Worm (Caenorhabditis elegans) whole organism, mixed stage, embryonic: ENCODE results near the gene nlp-18.
A peak's percentile ranks its signal among the peaks of the same experiment; 100 is the strongest.

Experiments
- M03D4.4 ChIP-seq: sonication (generic microtip); optimal IDR thresholded peaks from 2 replicates; lab custom pipeline; 2017; ENCODE audit warnings: mild to moderate bottlenecking, missing genetic modification characterization, missing compliant biosample characterization
- bed-3 ChIP-seq: fragments of 200-800 bp; sonication (Bioruptor generic); optimal IDR thresholded peaks from 3 replicates; lab custom pipeline; 2018; ENCODE audit warnings: mild to moderate bottlenecking, missing genetic modification characterization, moderate library complexity, missing compliant biosample characterization
- blmp-1 ChIP-seq: fragments of 150-350 bp; optimal IDR thresholded peaks from 2 replicates; lab custom pipeline; 2014; ENCODE audit warnings: missing biosample characterization, missing genetic modification characterization
- ceh-39 ChIP-seq: fragments of 150-350 bp; optimal IDR thresholded peaks from 2 replicates; lab custom pipeline; 2014; ENCODE audit warnings: missing biosample characterization, missing genetic modification characterization
- ceh-43 ChIP-seq: fragments of 200-800 bp; sonication (Bioruptor generic); optimal IDR thresholded peaks from 2 replicates; lab custom pipeline; 2018; ENCODE audit warnings: mild to moderate bottlenecking, missing genetic modification characterization, moderate library complexity, missing compliant biosample characterization
- ceh-83 ChIP-seq: fragments of 200-800 bp; sonication (Bioruptor generic); optimal IDR thresholded peaks from 2 replicates; lab custom pipeline; 2018; ENCODE audit warnings: mild to moderate bottlenecking, missing genetic modification characterization, missing compliant biosample characterization
- ces-1 ChIP-seq: fragments of 150-350 bp; optimal IDR thresholded peaks from 2 replicates; lab custom pipeline; 2014; ENCODE audit warnings: missing biosample characterization, missing genetic modification reagents, missing genetic modification characterization
- cnd-1 ChIP-seq: fragments of 200-800 bp; sonication (Bioruptor generic); optimal IDR thresholded peaks from 2 replicates; lab custom pipeline; 2018; ENCODE audit warnings: mild to moderate bottlenecking, missing genetic modification characterization, missing compliant biosample characterization
- drap-1 ChIP-seq: fragments of 200-800 bp; sonication (Bioruptor generic); optimal IDR thresholded peaks from 3 replicates; lab custom pipeline; 2018; ENCODE audit warnings: mild to moderate bottlenecking, missing genetic modification characterization, missing compliant biosample characterization
- elt-1 ChIP-seq: sonication (generic microtip); optimal IDR thresholded peaks from 2 replicates; lab custom pipeline; 2017; ENCODE audit warnings: missing genetic modification characterization, mild to moderate bottlenecking, missing compliant biosample characterization, antibody characterized with exemption, moderate library complexity, borderline replicate concordance; ENCODE audit not compliant: insufficient read depth
- elt-3 ChIP-seq: fragments of 150-350 bp; optimal IDR thresholded peaks from 2 replicates; lab custom pipeline; 2014; ENCODE audit warnings: missing biosample characterization, missing genetic modification characterization
- flh-1 ChIP-seq: fragments of 200-800 bp; sonication (Bioruptor generic); optimal IDR thresholded peaks from 2 replicates; lab custom pipeline; 2018; ENCODE audit warnings: mild to moderate bottlenecking, missing genetic modification characterization, moderate library complexity, missing compliant biosample characterization
- ham-2 ChIP-seq: fragments of 200-800 bp; sonication (Bioruptor generic); optimal IDR thresholded peaks from 2 replicates; lab custom pipeline; 2018; ENCODE audit warnings: mild to moderate bottlenecking, missing genetic modification characterization, missing compliant biosample characterization
- hlh-1 ChIP-seq: fragments of 150-350 bp; optimal IDR thresholded peaks from 2 replicates; lab custom pipeline; 2014; ENCODE audit warnings: missing biosample characterization, missing genetic modification reagents, missing genetic modification characterization
- lin-13 ChIP-seq: fragments of 150-350 bp; optimal IDR thresholded peaks from 2 replicates; lab custom pipeline; 2014; ENCODE audit warnings: missing biosample characterization, missing genetic modification characterization
- lin-32 ChIP-seq: fragments of 200-800 bp; sonication (Bioruptor generic); optimal IDR thresholded peaks from 2 replicates; lab custom pipeline; 2018; ENCODE audit warnings: mild to moderate bottlenecking, missing genetic modification characterization, missing compliant biosample characterization
- lsy-2 ChIP-seq: fragments of 150-350 bp; optimal IDR thresholded peaks from 2 replicates; lab custom pipeline; 2014; ENCODE audit warnings: missing biosample characterization, missing genetic modification characterization
- mab-5 ChIP-seq: fragments of 150-350 bp; optimal IDR thresholded peaks from 2 replicates; lab custom pipeline; 2014; ENCODE audit warnings: missing biosample characterization, missing genetic modification characterization
- mep-1 ChIP-seq: fragments of 150-350 bp; optimal IDR thresholded peaks from 2 replicates; lab custom pipeline; 2017; ENCODE audit warnings: missing biosample characterization, missing genetic modification reagents, missing genetic modification characterization, inconsistent platforms
- mls-2 ChIP-seq: sonication (generic microtip); optimal IDR thresholded peaks from 2 replicates; lab custom pipeline; 2016; ENCODE audit warnings: mild to moderate bottlenecking, missing genetic modification characterization, moderate library complexity, missing compliant biosample characterization
- nhr-12 ChIP-seq: fragments of 150-350 bp; optimal IDR thresholded peaks from 2 replicates; lab custom pipeline; 2014; ENCODE audit warnings: missing biosample characterization, missing genetic modification characterization
- nhr-2 ChIP-seq: fragments of 150-350 bp; optimal IDR thresholded peaks from 2 replicates; lab custom pipeline; 2014; ENCODE audit warnings: missing biosample characterization, missing genetic modification characterization
- nhr-237 ChIP-seq: fragments of 150-350 bp; optimal IDR thresholded peaks from 2 replicates; lab custom pipeline; 2014; ENCODE audit warnings: missing biosample characterization, missing genetic modification characterization
- nhr-28 ChIP-seq: fragments of 150-350 bp; optimal IDR thresholded peaks from 2 replicates; lab custom pipeline; 2014; ENCODE audit warnings: missing biosample characterization, missing genetic modification characterization
- nhr-76 ChIP-seq: sonication (generic microtip); optimal IDR thresholded peaks from 2 replicates; lab custom pipeline; 2017; ENCODE audit warnings: missing biosample characterization, missing genetic modification characterization
- pha-4 ChIP-seq: fragments of 150-350 bp; optimal IDR thresholded peaks from 2 replicates; lab custom pipeline; 2018; ENCODE audit warnings: missing biosample characterization, missing genetic modification reagents, missing genetic modification characterization
- sem-2 ChIP-seq: fragments of 200-800 bp; sonication (Bioruptor generic); optimal IDR thresholded peaks from 2 replicates; lab custom pipeline; 2018; ENCODE audit warnings: mild to moderate bottlenecking, missing genetic modification characterization, missing compliant biosample characterization
- sptf-1 ChIP-seq: sonication (generic microtip); optimal IDR thresholded peaks from 2 replicates; lab custom pipeline; 2017; ENCODE audit warnings: mild to moderate bottlenecking, missing genetic modification characterization, moderate library complexity, missing compliant biosample characterization
- tbx-8 ChIP-seq: fragments of 200-800 bp; sonication (Bioruptor generic); optimal IDR thresholded peaks from 2 replicates; lab custom pipeline; 2018; ENCODE audit warnings: mild to moderate bottlenecking, missing genetic modification characterization, moderate library complexity, missing compliant biosample characterization
- unc-120 ChIP-seq: sonication (generic microtip); optimal IDR thresholded peaks from 2 replicates; lab custom pipeline; 2017; ENCODE audit warnings: missing genetic modification characterization, missing compliant biosample characterization; ENCODE audit not compliant: poor library complexity, severe bottlenecking
- unc-39 ChIP-seq: fragments of 150-350 bp; optimal IDR thresholded peaks from 2 replicates; lab custom pipeline; 2014; ENCODE audit warnings: missing biosample characterization, missing genetic modification characterization
- unc-62 ChIP-seq: fragments of 150-350 bp; optimal IDR thresholded peaks from 2 replicates; lab custom pipeline; 2014; ENCODE audit warnings: missing biosample characterization, missing genetic modification reagents, missing genetic modification characterization
- zip-8 ChIP-seq: fragments of 150-350 bp; optimal IDR thresholded peaks from 2 replicates; lab custom pipeline; 2014; ENCODE audit warnings: missing biosample characterization, missing genetic modification characterization
- ztf-11 ChIP-seq: fragments of 150-350 bp; optimal IDR thresholded peaks from 2 replicates; lab custom pipeline; 2014; ENCODE audit warnings: missing biosample characterization, missing genetic modification characterization

nlp-18 gene

DNA sequence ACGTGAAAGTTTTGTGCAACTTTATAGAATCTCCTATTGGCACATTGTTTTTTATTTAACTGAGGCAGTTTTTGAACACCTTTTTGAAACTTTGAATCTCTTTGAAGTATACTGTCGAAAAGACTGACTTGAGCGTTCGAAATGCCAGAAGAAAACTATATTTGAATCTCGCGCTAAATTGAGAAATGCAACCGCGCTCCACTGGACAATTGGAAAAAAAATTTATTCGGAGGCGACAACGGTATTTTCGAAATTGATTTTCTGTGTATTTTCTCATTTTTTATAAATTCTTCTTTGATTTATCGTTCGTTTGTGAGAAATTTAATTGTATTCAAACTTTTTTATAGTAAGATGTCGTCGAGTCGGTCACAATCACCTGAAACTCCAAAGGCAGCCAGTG, 8.2 kb downstream of the nlp-18 start, which contains the start of gene let-858:
Gene let-858, plus strand, starts transcription at position 348 of the 400 bp plus-strand sequence.
- TF ChIP-seq lin-32 (GFP tag; lab: Kevin White, UChicago) (no peak), zip-8 (tag; lab: Kevin White, UChicago) (no peak), elt-1 (tag; lab: Kevin White, UChicago) (no peak), lsy-2 (tag; lab: Kevin White, UChicago) (peak; percentile 67), ces-1 (GFP tag; lab: Kevin White, UChicago) (peak; percentile 51), blmp-1 (tag; lab: Kevin White, UChicago) (no peak), pha-4 (tag; lab: Kevin White, UChicago) (peak; percentile 47), mep-1 (tag; lab: Kevin White, UChicago) (peak; percentile 61), M03D4.4 (no peak), ztf-11 (tag; lab: Kevin White, UChicago) (no peak), ceh-39 (tag; lab: Kevin White, UChicago) (no peak), ham-2 (no peak), mls-2 (no peak), hlh-1 (tag; lab: Kevin White, UChicago) (peak; percentile 18), cnd-1 (tag; lab: Kevin White, UChicago) (no peak), tbx-8 (GFP tag; lab: Kevin White, UChicago) (no peak), sem-2 (GFP tag; lab: Kevin White, UChicago) (no peak), ceh-83 (GFP tag; lab: Kevin White, UChicago) (no peak), nhr-76 (tag; lab: Kevin White, UChicago) (no peak), nhr-12 (tag; lab: Kevin White, UChicago) (no peak), unc-62 (GFP tag; lab: Kevin White, UChicago) (no peak), nhr-237 (peak; percentile 29), flh-1 (GFP tag; lab: Kevin White, UChicago) (no peak)

DNA sequence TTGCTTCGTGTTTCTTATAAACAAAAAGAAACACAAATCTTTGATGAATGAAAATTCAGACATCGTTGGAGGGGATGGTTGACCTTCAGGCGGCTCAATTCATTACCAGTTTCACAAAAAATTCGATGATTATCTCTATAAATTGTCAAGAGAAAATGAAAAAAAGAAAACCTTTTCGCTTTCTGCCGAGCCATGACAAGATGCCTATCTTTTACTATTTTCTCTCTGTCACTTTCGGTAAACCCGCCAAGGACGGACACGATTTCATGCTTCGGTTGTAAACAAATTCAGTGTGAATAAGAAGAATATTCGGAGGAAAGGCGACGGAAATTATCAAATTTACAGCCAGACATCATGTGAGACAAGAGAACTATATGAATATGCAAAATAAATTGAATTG, 9.5 kb downstream of the nlp-18 start:
- no peak for TF ChIP-seq ces-1 (GFP tag; lab: Kevin White, UChicago)
- TF ChIP-seq bed-3 (GFP tag; lab: Kevin White, UChicago) = no peak
- TF ChIP-seq nhr-237 = no peak
- no peak for TF ChIP-seq unc-39 (tag; lab: Kevin White, UChicago)
- no peak for TF ChIP-seq hlh-1 (tag; lab: Kevin White, UChicago)
- TF ChIP-seq nhr-2 (tag; lab: Kevin White, UChicago) = no peak
- TF ChIP-seq drap-1 (GFP tag; lab: Kevin White, UChicago) = no peak
- no peak for TF ChIP-seq ceh-39 (tag; lab: Kevin White, UChicago)
- TF ChIP-seq nhr-12 (tag; lab: Kevin White, UChicago) = no peak
- no peak for TF ChIP-seq mls-2
- TF ChIP-seq unc-120 (tag; lab: Kevin White, UChicago) = no peak
- TF ChIP-seq flh-1 (GFP tag; lab: Kevin White, UChicago) = no peak
- no peak for TF ChIP-seq lsy-2 (tag; lab: Kevin White, UChicago)
- TF ChIP-seq mab-5 (tag; lab: Kevin White, UChicago) = no peak
- no peak for TF ChIP-seq ceh-43 (GFP tag; lab: Kevin White, UChicago)

DNA sequence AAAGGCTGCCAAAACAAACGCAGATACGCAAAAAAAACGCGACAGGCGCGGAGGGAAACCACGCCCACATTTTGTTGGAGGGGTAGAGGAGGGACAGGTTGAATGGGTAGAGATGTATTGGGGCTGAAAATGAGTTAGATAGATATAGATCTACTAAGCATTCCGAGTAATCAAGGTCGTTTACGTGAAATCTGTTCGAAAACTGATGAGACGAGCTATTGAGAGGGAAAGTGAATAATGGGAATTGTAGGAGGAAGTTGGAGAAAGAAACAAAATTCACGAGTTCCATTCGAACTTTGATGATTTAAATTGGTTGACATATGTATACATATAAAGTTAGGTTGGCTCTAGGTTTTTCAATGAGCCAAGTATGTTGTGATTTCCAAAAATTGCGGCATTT, 13.3 kb downstream of the nlp-18 start:
- TF ChIP-seq lsy-2 (tag; lab: Kevin White, UChicago) (no peak), nhr-28 (tag; lab: Kevin White, UChicago) (no peak), elt-3 (tag; lab: Kevin White, UChicago) (no peak), ham-2 (no peak), bed-3 (GFP tag; lab: Kevin White, UChicago) (no peak), lin-13 (tag; lab: Kevin White, UChicago) (no peak), ceh-39 (tag; lab: Kevin White, UChicago) (no peak), mls-2 (no peak), ceh-83 (GFP tag; lab: Kevin White, UChicago) (no peak), unc-39 (tag; lab: Kevin White, UChicago) (no peak), nhr-12 (tag; lab: Kevin White, UChicago) (no peak), sem-2 (GFP tag; lab: Kevin White, UChicago) (no peak), nhr-76 (tag; lab: Kevin White, UChicago) (no peak), nhr-2 (tag; lab: Kevin White, UChicago) (no peak), hlh-1 (tag; lab: Kevin White, UChicago) (no peak), mep-1 (tag; lab: Kevin White, UChicago) (no peak), tbx-8 (GFP tag; lab: Kevin White, UChicago) (no peak), mab-5 (tag; lab: Kevin White, UChicago) (no peak), lin-32 (GFP tag; lab: Kevin White, UChicago) (no peak), blmp-1 (tag; lab: Kevin White, UChicago) (no peak)

DNA sequence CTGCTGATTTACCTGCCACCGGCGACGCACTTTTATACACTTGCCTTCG, 13.5 kb downstream of the nlp-18 start, which contains the start of gene ram-2:
Gene ram-2, minus strand, starts transcription at position 47 of the 49 bp plus-strand sequence.
- TF ChIP-seq bed-3 (GFP tag; lab: Kevin White, UChicago) = no peak
- no peak for TF ChIP-seq ztf-11 (tag; lab: Kevin White, UChicago)
- no peak for TF ChIP-seq unc-62 (GFP tag; lab: Kevin White, UChicago)
- TF ChIP-seq lin-13 (tag; lab: Kevin White, UChicago) = no peak
- no peak for TF ChIP-seq unc-39 (tag; lab: Kevin White, UChicago)
- TF ChIP-seq zip-8 (tag; lab: Kevin White, UChicago) = no peak
- TF ChIP-seq ham-2 = no peak
- TF ChIP-seq sptf-1 (tag; lab: Kevin White, UChicago) = no peak
- no peak for TF ChIP-seq elt-3 (tag; lab: Kevin White, UChicago)
- TF ChIP-seq unc-120 (tag; lab: Kevin White, UChicago) = no peak
- TF ChIP-seq drap-1 (GFP tag; lab: Kevin White, UChicago) = no peak
- no peak for TF ChIP-seq nhr-2 (tag; lab: Kevin White, UChicago)
- no peak for TF ChIP-seq mep-1 (tag; lab: Kevin White, UChicago)
- TF ChIP-seq nhr-12 (tag; lab: Kevin White, UChicago) = no peak
